Fruit fly (Drosophila melanogaster): ENCODE data around the gene CG18549.
A peak's percentile ranks its signal among the peaks of the same experiment; 100 is the strongest.

Gene CG18549

DNA sequence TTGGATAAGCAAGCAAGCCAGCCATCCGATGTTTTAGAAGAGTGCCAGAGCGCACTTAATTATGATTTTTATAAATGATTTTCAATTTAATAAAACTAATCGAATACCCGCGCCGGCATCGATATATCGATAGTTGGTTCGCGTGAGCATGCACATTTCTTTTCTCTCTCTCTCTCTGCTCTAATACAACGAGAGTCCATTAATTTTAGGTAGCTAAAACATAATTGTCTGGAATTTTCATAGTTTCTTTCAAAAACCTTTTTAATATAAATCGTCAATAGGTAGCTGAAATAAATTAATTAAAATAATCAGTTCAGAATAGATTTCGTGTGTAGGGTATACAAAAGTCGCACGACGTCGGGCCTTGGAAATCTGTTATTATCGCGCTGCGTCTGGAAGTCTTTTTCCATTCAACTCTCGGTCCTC, at the start of gene CG18549 (continued):
- TF ChIP-seq Xbp1 (GFP tag; optimal IDR thresholded peaks at IDR 0.05) (peak; percentile 100), cwo (GFP tag; optimal IDR thresholded peaks at IDR 0.05) (peak; percentile 99), wek (GFP tag; optimal IDR thresholded peaks at IDR 0.05) (peak; percentile 98), Hr78 (GFP tag; optimal IDR thresholded peaks at IDR 0.05) (peak in 1 of 2 experiments; percentile 99), nerfin-2 (GFP tag; IDR thresholded peaks at IDR 0.05; ENCODE audit: partially characterized antibody) (peak; percentile 64; the same call in 1 of the 2 replicates), CG14667 (GFP tag; IDR thresholded peaks at IDR 0.05) (peak; percentile 99), CG4360 (GFP tag; IDR thresholded peaks at IDR 0.05) (peak; percentile 95), kah (GFP tag; optimal IDR thresholded peaks at IDR 0.05) (peak; percentile 99), disco-r (GFP tag; optimal IDR thresholded peaks at IDR 0.05) (peak; percentile 99), sim (GFP tag; IDR thresholded peaks at IDR 0.05) (peak; percentile 100), abd-A (tag; optimal IDR thresholded peaks at IDR 0.05) (peak; percentile 99), Aef1 (GFP tag; IDR thresholded peaks at IDR 0.05) (peak; percentile 100), bcd (GFP tag; optimal IDR thresholded peaks at IDR 0.05) (peak; percentile 100), Nf-YA (GFP tag; IDR thresholded peaks at IDR 0.05) (peak; percentile 100), CG11093 (GFP tag; IDR thresholded peaks at IDR 0.05) (peak; percentile 100), nerfin-1 (tag; optimal IDR thresholded peaks at IDR 0.05) (peak; percentile 100), NC2β (GFP tag; optimal IDR thresholded peaks at IDR 0.05) (peak; percentile 99), CG42726 (GFP tag; IDR thresholded peaks at IDR 0.05; ENCODE audit: partially characterized antibody) (peak; percentile 5; the same call in 1 of the 2 replicates), CG17802 (tag; optimal IDR thresholded peaks at IDR 0.05) (peak; percentile 95), ab (GFP tag; optimal IDR thresholded peaks at IDR 0.05) (peak; percentile 97), Trl (optimal IDR thresholded peaks at IDR 0.05) (peak; percentile 46 to 53), Trl (GFP tag; optimal IDR thresholded peaks at IDR 0.05) (peak; percentile 99), az2 (GFP tag; optimal IDR thresholded peaks at IDR 0.05) (peak; percentile 100), CG16815 (GFP tag; optimal IDR thresholded peaks at IDR 0.05) (peak; percentile 99), Usf (GFP tag; optimal IDR thresholded peaks at IDR 0.05) (peak; percentile 98), CG32767 (GFP tag; IDR thresholded peaks at IDR 0.05) (peak; percentile 100), CG10431 (GFP tag; optimal IDR thresholded peaks at IDR 0.05) (peak; percentile 99), her (GFP tag; optimal IDR thresholded peaks at IDR 0.05) (peak; percentile 97), CG6854 (GFP tag; optimal IDR thresholded peaks at IDR 0.05) (peak; percentile 100), mam (GFP tag; optimal IDR thresholded peaks at IDR 0.05) (peak; percentile 99), E2f2 (GFP tag; IDR thresholded peaks at IDR 0.05) (peak; percentile 98), CG14860 (GFP tag; IDR thresholded peaks at IDR 0.05; ENCODE audit: partially characterized antibody) (peak; percentile 65), CG13894 (tag; optimal IDR thresholded peaks at IDR 0.05) (peak; percentile 99), CG11456 (GFP tag; IDR thresholded peaks at IDR 0.05) (peak; percentile 100), CG7357 (GFP tag; IDR thresholded peaks at IDR 0.05) (peak; percentile 99), Hr51 (GFP tag; optimal IDR thresholded peaks at IDR 0.05) (peak; percentile 99 to 100), Doc3 (GFP tag; IDR thresholded peaks at IDR 0.05; ENCODE audit: partially characterized antibody) (peak; percentile 85), CG3995 (GFP tag; optimal IDR thresholded peaks at IDR 0.05) (peak; percentile 87), dmrt11E (tag; optimal IDR thresholded peaks at IDR 0.05) (peak; percentile 100), CG2889 (GFP tag; IDR thresholded peaks at IDR 0.05) (peak; percentile 99), CG10366 (GFP tag; IDR thresholded peaks at IDR 0.05) (peak; percentile 100), fd3F (GFP tag; optimal IDR thresholded peaks at IDR 0.05) (peak; percentile 99), Vsx1 (GFP tag; optimal IDR thresholded peaks at IDR 0.05) (peak; percentile 99), Sry-β (GFP tag; optimal IDR thresholded peaks at IDR 0.05) (peak; percentile 83), CG10565 (GFP tag; optimal IDR thresholded peaks at IDR 0.05) (peak; percentile 98), aop (GFP tag; IDR thresholded peaks at IDR 0.05) (peak; percentile 98), CG6689 (GFP tag; IDR thresholded peaks at IDR 0.05) (peak; percentile 100), jumu (GFP tag; optimal IDR thresholded peaks at IDR 0.05) (peak; percentile 99), Adf1 (GFP tag; IDR thresholded peaks at IDR 0.05) (peak; percentile 93), CG18619 (GFP tag; optimal IDR thresholded peaks at IDR 0.05) (peak; percentile 100)

Measured in whole organism, embryonic.